Worm (Caenorhabditis elegans) whole organism, L4/young adult: ENCODE measurements around the gene R148.3.

Source experiments
- W03F9.2 ChIP-seq: fragments of 150-350 bp; optimal IDR thresholded peaks from 2 replicates; lab custom pipeline; 2014; ENCODE audit warnings: missing biosample characterization, missing genetic modification characterization
- dao-5 ChIP-seq: sonication (generic microtip); optimal IDR thresholded peaks from 2 replicates; lab custom pipeline; 2016; ENCODE audit warnings: missing genotype, missing genetic modification characterization, moderate library complexity, missing compliant biosample characterization
- him-1 ChIP-seq: sonication (generic microtip); optimal IDR thresholded peaks from 2 replicates; lab custom pipeline; 2016; ENCODE audit warnings: missing genotype, missing genetic modification reagents, missing genetic modification characterization, missing compliant biosample characterization

- TF ChIP-seq W03F9.2 (tag; lab: Kevin White, UChicago) (no peak), him-1 (tag; lab: Kevin White, UChicago) (no peak), dao-5 (tag; lab: Kevin White, UChicago) (no peak)
These were observed 43.9 kb downstream of the R148.3 start, which contains the start of gene frm-8 for ce11 chrIII:3219050-3219449.
